4 fruit fly cellular contexts compared by ENCODE assay signal in the genomic region with DNA sequence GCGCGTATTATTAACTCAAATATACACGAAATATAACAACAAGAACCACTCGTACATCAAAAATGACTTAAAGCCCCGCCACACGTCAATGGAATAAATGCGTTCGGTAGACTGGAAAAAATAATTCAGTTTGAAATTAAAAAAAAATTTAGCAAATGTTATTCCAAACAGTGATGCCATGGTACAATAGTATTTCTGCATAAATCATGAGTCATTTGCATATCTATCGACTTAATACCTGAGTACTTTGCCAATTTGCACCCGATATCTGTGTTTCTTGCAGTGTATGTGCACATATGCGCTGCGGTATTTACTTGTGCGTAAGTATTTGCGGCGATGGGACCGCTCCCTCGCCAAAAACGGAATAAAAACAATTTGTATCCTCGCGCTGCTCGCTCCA.
TF ChIP-seq lines count a peak whose summit lies in the region.

No protein-coding gene starts in this region.

- TF ChIP-seq CTCF in whole organism, embryonic (GFP tag; optimal IDR thresholded peaks at IDR 0.05; lab: Kevin White, UChicago): no peak

TF ChIP-seq in whole organism, embryonic, 481 proteins besides CTCF, POLR2A, EP300 and RAD21 (continues in another document):
- no peak for TF ChIP-seq CG15073 (GFP tag; optimal IDR thresholded peaks at IDR 0.05; lab: Kevin White, UChicago)
- no peak for TF ChIP-seq Ravus (GFP tag; IDR thresholded peaks at IDR 0.05; lab: Robert Waterston, UW)
- TF ChIP-seq Dad (GFP tag; optimal IDR thresholded peaks at IDR 0.05; lab: Kevin White, UChicago): no peak
- no peak for TF ChIP-seq CG30020 (tag; optimal IDR thresholded peaks at IDR 0.05; lab: Kevin White, UChicago)
- no peak for TF ChIP-seq HmgD (GFP tag; optimal IDR thresholded peaks at IDR 0.05; lab: Kevin White, UChicago)
- TF ChIP-seq CG9797 (GFP tag; optimal IDR thresholded peaks at IDR 0.05; lab: Kevin White, UChicago): no peak
- no peak for TF ChIP-seq CG10462 (GFP tag; optimal IDR thresholded peaks at IDR 0.05; lab: Kevin White, UChicago)
- no peak for TF ChIP-seq CG12769 (tag; optimal IDR thresholded peaks at IDR 0.05; lab: Kevin White, UChicago)
- TF ChIP-seq inv (GFP tag; IDR thresholded peaks at IDR 0.05; lab: Robert Waterston, UW; ENCODE audit: partially characterized antibody): no peak
- no peak for TF ChIP-seq chn (GFP tag; optimal IDR thresholded peaks at IDR 0.05; lab: Kevin White, UChicago)
- no peak for TF ChIP-seq yki (optimal IDR thresholded peaks at IDR 0.05; lab: Kevin White, UChicago)
- TF ChIP-seq CG16815 (GFP tag; optimal IDR thresholded peaks at IDR 0.05; lab: Kevin White, UChicago): peak; percentile 13
- no peak for TF ChIP-seq jigr1 (GFP tag; IDR thresholded peaks at IDR 0.05; lab: Robert Waterston, UW)
- TF ChIP-seq CG9876 (GFP tag; optimal IDR thresholded peaks at IDR 0.05; lab: Kevin White, UChicago): no peak
- TF ChIP-seq CG17802 (tag; optimal IDR thresholded peaks at IDR 0.05; lab: Kevin White, UChicago): no peak
- no peak for TF ChIP-seq CG2202 (tag; optimal IDR thresholded peaks at IDR 0.05; lab: Kevin White, UChicago)
- no peak for TF ChIP-seq sim (GFP tag; IDR thresholded peaks at IDR 0.05; lab: Robert Waterston, UW)
- TF ChIP-seq bab2 (GFP tag; optimal IDR thresholded peaks at IDR 0.05; lab: Kevin White, UChicago): no peak
- no peak for TF ChIP-seq CoRest (tag; optimal IDR thresholded peaks at IDR 0.05; lab: Kevin White, UChicago)
- no peak for TF ChIP-seq CG15601 (tag; optimal IDR thresholded peaks at IDR 0.05; lab: Kevin White, UChicago)
- TF ChIP-seq hbn (GFP tag; IDR thresholded peaks at IDR 0.05; lab: Robert Waterston, UW; ENCODE audit: partially characterized antibody): no peak
- TF ChIP-seq btn (GFP tag; optimal IDR thresholded peaks at IDR 0.05; lab: Kevin White, UChicago): no peak

TF ChIP-seq in whole organism, prepupa, 60 proteins besides CTCF, POLR2A, EP300 and RAD21 (continues in another document):
- TF ChIP-seq ss (GFP tag; optimal IDR thresholded peaks at IDR 0.05; lab: Kevin White, UChicago): peak; percentile 39 to 73
- peak; percentile 97 for TF ChIP-seq Sox14 (GFP tag; optimal IDR thresholded peaks at IDR 0.05; lab: Kevin White, UChicago)
- peak; percentile 67 for TF ChIP-seq Lpt (GFP tag; optimal IDR thresholded peaks at IDR 0.05; lab: Kevin White, UChicago)
- peak; percentile 90 for TF ChIP-seq CG6163 (GFP tag; IDR thresholded peaks at IDR 0.05; lab: Robert Waterston, UW)
- TF ChIP-seq dsx (GFP tag; optimal IDR thresholded peaks at IDR 0.05; lab: Kevin White, UChicago; ENCODE audit: poor library complexity, severe bottlenecking): peak; percentile 68
- peak; percentile 72 for TF ChIP-seq CG1621 (tag; optimal IDR thresholded peaks at IDR 0.05; lab: Kevin White, UChicago)
- TF ChIP-seq CG8119 (GFP tag; IDR thresholded peaks at IDR 0.05; lab: Robert Waterston, UW): peak; percentile 72; the same call in 2 of the 3 replicates
- peak; percentile 96 for TF ChIP-seq Eip93F (GFP tag; optimal IDR thresholded peaks at IDR 0.05; lab: Kevin White, UChicago)
- TF ChIP-seq Hr39 (GFP tag; optimal IDR thresholded peaks at IDR 0.05; lab: Kevin White, UChicago): peak; percentile 99
- peak; percentile 79 for TF ChIP-seq Hr4 (GFP tag; optimal IDR thresholded peaks at IDR 0.05; lab: Kevin White, UChicago)
- TF ChIP-seq Eip78C (GFP tag; lab: Kevin White, UChicago): peak; percentile 98
- peak; percentile 60 for TF ChIP-seq fd59A (GFP tag; optimal IDR thresholded peaks at IDR 0.05; lab: Kevin White, UChicago)
- TF ChIP-seq CG6854 (GFP tag; optimal IDR thresholded peaks at IDR 0.05; lab: Kevin White, UChicago): peak; percentile 96
- peak; percentile 90 for TF ChIP-seq achi (GFP tag; optimal IDR thresholded peaks at IDR 0.05; lab: Kevin White, UChicago)
- peak; percentile 66 for TF ChIP-seq CG6808 (GFP tag; optimal IDR thresholded peaks at IDR 0.05; lab: Kevin White, UChicago)
- TF ChIP-seq CG16779 (tag; optimal IDR thresholded peaks at IDR 0.05; lab: Kevin White, UChicago): peak; percentile 38
- TF ChIP-seq CG31627 (GFP tag; optimal IDR thresholded peaks at IDR 0.05; lab: Kevin White, UChicago): peak; percentile 99
- peak; percentile 98 for TF ChIP-seq Ets21C (GFP tag; optimal IDR thresholded peaks at IDR 0.05; lab: Kevin White, UChicago)
- peak; percentile 31; the same call in 1 of the 2 replicates for TF ChIP-seq Gug (GFP tag; IDR thresholded peaks at IDR 0.05; lab: Robert Waterston, UW)
- TF ChIP-seq OdsH (GFP tag; optimal IDR thresholded peaks at IDR 0.05; lab: Kevin White, UChicago): peak; percentile 94
- peak; percentile 76 for TF ChIP-seq CG3032 (tag; optimal IDR thresholded peaks at IDR 0.05; lab: Kevin White, UChicago)
- TF ChIP-seq cyc (GFP tag; optimal IDR thresholded peaks at IDR 0.05; lab: Kevin White, UChicago): peak; percentile 99

TF ChIP-seq in whole organism, pupa, 21 proteins besides CTCF, POLR2A, EP300 and RAD21:
- TF ChIP-seq CG17806 (tag; optimal IDR thresholded peaks at IDR 0.05; lab: Kevin White, UChicago): peak; percentile 81
- TF ChIP-seq CG13204 (GFP tag; optimal IDR thresholded peaks at IDR 0.05; lab: Kevin White, UChicago): peak; percentile 36
- peak; percentile 77 for TF ChIP-seq fd96Ca (GFP tag; IDR thresholded peaks at IDR 0.05; lab: Robert Waterston, UW)
- peak; percentile 51 for TF ChIP-seq EcR (GFP tag; optimal IDR thresholded peaks at IDR 0.05; lab: Kevin White, UChicago)
- peak; percentile 58 for TF ChIP-seq CG32121 (GFP tag; IDR thresholded peaks at IDR 0.05; lab: Robert Waterston, UW)
- TF ChIP-seq CG15710 (tag; optimal IDR thresholded peaks at IDR 0.05; lab: Kevin White, UChicago): peak; percentile 83
- TF ChIP-seq CG10348 (GFP tag; IDR thresholded peaks at IDR 0.05; lab: Robert Waterston, UW): no peak
- TF ChIP-seq CG14655 (GFP tag; optimal IDR thresholded peaks at IDR 0.05; lab: Kevin White, UChicago): peak; percentile 71
- TF ChIP-seq Pif1B (GFP tag; optimal IDR thresholded peaks at IDR 0.05; lab: Kevin White, UChicago): peak; percentile 74
- TF ChIP-seq CG34367 (tag; optimal IDR thresholded peaks at IDR 0.05; lab: Kevin White, UChicago): peak; percentile 72
- TF ChIP-seq D1 (tag; optimal IDR thresholded peaks at IDR 0.05; lab: Kevin White, UChicago): peak; percentile 46
- peak; percentile 56 for TF ChIP-seq CG12605 (GFP tag; IDR thresholded peaks at IDR 0.05; lab: Robert Waterston, UW)
- TF ChIP-seq Ets98B (GFP tag; IDR thresholded peaks at IDR 0.05; lab: Robert Waterston, UW): peak; percentile 72
- peak; percentile 85 for TF ChIP-seq CG8159 (tag; optimal IDR thresholded peaks at IDR 0.05; lab: Kevin White, UChicago)
- TF ChIP-seq CG4496 (GFP tag; IDR thresholded peaks at IDR 0.05; lab: Robert Waterston, UW): peak; percentile 85
- TF ChIP-seq CG9948 (tag; optimal IDR thresholded peaks at IDR 0.05; lab: Kevin White, UChicago): peak; percentile 75
- peak; percentile 52 for TF ChIP-seq gl (tag; optimal IDR thresholded peaks at IDR 0.05; lab: Kevin White, UChicago)
- peak; percentile 70 for TF ChIP-seq CG8301 (tag; optimal IDR thresholded peaks at IDR 0.05; lab: Kevin White, UChicago)
- peak; percentile 69 for TF ChIP-seq rn (GFP tag; IDR thresholded peaks at IDR 0.05; lab: Robert Waterston, UW)
- TF ChIP-seq Pif1A (GFP tag; optimal IDR thresholded peaks at IDR 0.05; lab: Kevin White, UChicago): peak; percentile 93
- peak; percentile 93 for TF ChIP-seq Snoo (tag; optimal IDR thresholded peaks at IDR 0.05; lab: Kevin White, UChicago)

TF ChIP-seq in whole organism, wandering third instar larva, 38 proteins besides CTCF, POLR2A, EP300 and RAD21 (continues in another document):
- TF ChIP-seq HLH106 (tag; optimal IDR thresholded peaks at IDR 0.05; lab: Kevin White, UChicago) (peak; percentile 97), foxo (GFP tag; optimal IDR thresholded peaks at IDR 0.05; lab: Kevin White, UChicago) (peak; percentile 71 to 98), sage (GFP tag; optimal IDR thresholded peaks at IDR 0.05; lab: Kevin White, UChicago) (peak; percentile 96), brk (GFP tag; optimal IDR thresholded peaks at IDR 0.05; lab: Kevin White, UChicago) (peak; percentile 93), jim (GFP tag; optimal IDR thresholded peaks at IDR 0.05; lab: Kevin White, UChicago) (no peak), pan (optimal IDR thresholded peaks at IDR 0.05; lab: Kevin White, UChicago) (no peak), sv (GFP tag; optimal IDR thresholded peaks at IDR 0.05; lab: Kevin White, UChicago) (no peak), OdsH (GFP tag; optimal IDR thresholded peaks at IDR 0.05; lab: Kevin White, UChicago) (peak; percentile 97), br (GFP tag; optimal IDR thresholded peaks at IDR 0.05; lab: Kevin White, UChicago) (peak; percentile 98), CG32264 (GFP tag; optimal IDR thresholded peaks at IDR 0.05; lab: Kevin White, UChicago) (peak; percentile 95), Dif (GFP tag; optimal IDR thresholded peaks at IDR 0.05; lab: Kevin White, UChicago; ENCODE audit: partially characterized antibody) (no peak), Rel (GFP tag; optimal IDR thresholded peaks at IDR 0.05; lab: Kevin White, UChicago) (peak; percentile 64), Rel (tag; optimal IDR thresholded peaks at IDR 0.05; lab: Kevin White, UChicago) (peak; percentile 85), CG9705 (GFP tag; optimal IDR thresholded peaks at IDR 0.05; lab: Kevin White, UChicago) (peak; percentile 92), Sp1 (GFP tag; optimal IDR thresholded peaks at IDR 0.05; lab: Kevin White, UChicago) (peak; percentile 97), Jra (GFP tag; optimal IDR thresholded peaks at IDR 0.05; lab: Kevin White, UChicago) (peak; percentile 94), lola (GFP tag; optimal IDR thresholded peaks at IDR 0.05; lab: Kevin White, UChicago) (no peak), Mio (GFP tag; optimal IDR thresholded peaks at IDR 0.05; lab: Kevin White, UChicago) (peak; percentile 80), fru (GFP tag; optimal IDR thresholded peaks at IDR 0.05; lab: Kevin White, UChicago) (peak; percentile 96), Dfd (GFP tag; optimal IDR thresholded peaks at IDR 0.05; lab: Kevin White, UChicago) (peak; percentile 7), N (GFP tag; optimal IDR thresholded peaks at IDR 0.05; lab: Kevin White, UChicago) (no peak), h (GFP tag; optimal IDR thresholded peaks at IDR 0.05; lab: Kevin White, UChicago) (peak; percentile 99), rgr (GFP tag; optimal IDR thresholded peaks at IDR 0.05; lab: Kevin White, UChicago) (peak; percentile 96), woc (GFP tag; optimal IDR thresholded peaks at IDR 0.05; lab: Kevin White, UChicago) (peak; percentile 93), usp (GFP tag; optimal IDR thresholded peaks at IDR 0.05; lab: Kevin White, UChicago) (no peak), psq (GFP tag; optimal IDR thresholded peaks at IDR 0.05; lab: Kevin White, UChicago) (peak; percentile 94), dsf (GFP tag; optimal IDR thresholded peaks at IDR 0.05; lab: Kevin White, UChicago; ENCODE audit: borderline replicate concordance) (peak; percentile 88), tai (GFP tag; optimal IDR thresholded peaks at IDR 0.05; lab: Kevin White, UChicago) (peak; percentile 97), Myc (optimal IDR thresholded peaks at IDR 0.05; lab: Kevin White, UChicago) (no peak), Hr83 (GFP tag; optimal IDR thresholded peaks at IDR 0.05; lab: Kevin White, UChicago; ENCODE audit: poor library complexity, severe bottlenecking) (no peak)
